Fruit fly (Drosophila melanogaster): ENCODE measurements around the gene CG3246.

Gene CG3246

dm6 chr2L:3479697-3480442 lies 18.1 kb upstream of the CG3246 start (continued):
- TF ChIP-seq CG34422 (GFP tag; IDR thresholded peaks at IDR 0.05): peak; percentile 69; the same call in 1 of the 3 replicates
- peak; percentile 2 for TF ChIP-seq odd (GFP tag; optimal IDR thresholded peaks at IDR 0.05)
- TF ChIP-seq CG13123 (GFP tag; optimal IDR thresholded peaks at IDR 0.05): no peak
- no peak for TF ChIP-seq hbn (GFP tag; IDR thresholded peaks at IDR 0.05; ENCODE audit: partially characterized antibody)
- TF ChIP-seq pfk (GFP tag; optimal IDR thresholded peaks at IDR 0.05): no peak
- TF ChIP-seq CG10543 (GFP tag; optimal IDR thresholded peaks at IDR 0.05): peak; percentile 59
- peak; percentile 56 for TF ChIP-seq Hey (tag; optimal IDR thresholded peaks at IDR 0.05)
- TF ChIP-seq crp (GFP tag; optimal IDR thresholded peaks at IDR 0.05): no peak
- TF ChIP-seq CG12391 (tag; optimal IDR thresholded peaks at IDR 0.05): no peak
- TF ChIP-seq CG2889 (GFP tag; IDR thresholded peaks at IDR 0.05): no peak
- TF ChIP-seq CG15514 (GFP tag; optimal IDR thresholded peaks at IDR 0.05): no peak
- peak in 1 of 2 experiments; percentile 26 for TF ChIP-seq Pdp1 (GFP tag; optimal IDR thresholded peaks at IDR 0.05)
- TF ChIP-seq chinmo (GFP tag; IDR thresholded peaks at IDR 0.05; ENCODE audit: partially characterized antibody): peak; percentile 69; the same call in 1 of the 4 replicates
- TF ChIP-seq CG32767 (GFP tag; IDR thresholded peaks at IDR 0.05): peak; percentile 67; the same call in 1 of the 2 replicates
- no peak for TF ChIP-seq cas (GFP tag; IDR thresholded peaks at IDR 0.05)

- TF ChIP-seq scrt (GFP tag; optimal IDR thresholded peaks at IDR 0.05): peak; percentile 48
- TF ChIP-seq cwo (GFP tag; optimal IDR thresholded peaks at IDR 0.05): peak; percentile 85
- peak; percentile 86 for TF ChIP-seq lilli (GFP tag; optimal IDR thresholded peaks at IDR 0.05)
- peak; percentile 41 for TF ChIP-seq CG14965 (GFP tag; optimal IDR thresholded peaks at IDR 0.05; ENCODE audit: borderline replicate concordance)
- TF ChIP-seq ems (GFP tag; optimal IDR thresholded peaks at IDR 0.05): peak; percentile 27
- TF ChIP-seq dati (GFP tag; IDR thresholded peaks at IDR 0.05): peak; percentile 69
- peak; percentile 61 for TF ChIP-seq CG7839 (tag; optimal IDR thresholded peaks at IDR 0.05)
- peak; percentile 78 for TF ChIP-seq Antp (GFP tag; optimal IDR thresholded peaks at IDR 0.05)
- TF ChIP-seq Gug (GFP tag; IDR thresholded peaks at IDR 0.05): no peak
- 0 out of 3 replicates have a peak, but pooled peaks have one; percentile 36 for TF ChIP-seq Optix (GFP tag; IDR thresholded peaks at IDR 0.05)
- peak; percentile 29 for TF ChIP-seq fu2 (GFP tag; optimal IDR thresholded peaks at IDR 0.05)
- no peak for TF ChIP-seq Doc3 (GFP tag; IDR thresholded peaks at IDR 0.05; ENCODE audit: partially characterized antibody)
- no peak for TF ChIP-seq CG17186 (GFP tag; optimal IDR thresholded peaks at IDR 0.05)
- peak; percentile 74 for TF ChIP-seq Fer3 (tag; optimal IDR thresholded peaks at IDR 0.05)
- peak; percentile 80 for TF ChIP-seq HmgZ (tag; optimal IDR thresholded peaks at IDR 0.05)
- TF ChIP-seq Ets97D (GFP tag; optimal IDR thresholded peaks at IDR 0.05): no peak
- TF ChIP-seq Xbp1 (GFP tag; optimal IDR thresholded peaks at IDR 0.05): peak; percentile 35
- peak; percentile 70 for TF ChIP-seq org-1 (GFP tag; optimal IDR thresholded peaks at IDR 0.05)
- TF ChIP-seq CG2875 (GFP tag; optimal IDR thresholded peaks at IDR 0.05): peak; percentile 66
- TF ChIP-seq MBD-R2 (GFP tag; IDR thresholded peaks at IDR 0.05): peak; percentile 21; the same call in 1 of the 2 replicates
- no peak for TF ChIP-seq phol (tag; optimal IDR thresholded peaks at IDR 0.05)
- TF ChIP-seq CG5180 (GFP tag; optimal IDR thresholded peaks at IDR 0.05): peak; percentile 74
- TF ChIP-seq CG2116 (GFP tag; optimal IDR thresholded peaks at IDR 0.05): no peak
- 0 out of 2 replicates have a peak, but pooled peaks have one; percentile 4 for TF ChIP-seq dimm (GFP tag; IDR thresholded peaks at IDR 0.05)
- TF ChIP-seq ap (GFP tag; IDR thresholded peaks at IDR 0.05): peak; percentile 55
- TF ChIP-seq CG12071 (GFP tag; optimal IDR thresholded peaks at IDR 0.05): peak; percentile 73
- peak; percentile 87 for TF ChIP-seq Hmr (GFP tag; optimal IDR thresholded peaks at IDR 0.05)
- peak; percentile 24 for TF ChIP-seq CG8388 (GFP tag; optimal IDR thresholded peaks at IDR 0.05)
- TF ChIP-seq CG14860 (GFP tag; IDR thresholded peaks at IDR 0.05; ENCODE audit: partially characterized antibody): no peak
- peak; percentile 91 for TF ChIP-seq caup (GFP tag; optimal IDR thresholded peaks at IDR 0.05; ENCODE audit: severe bottlenecking)
Observed at dm6 chr2L:3478034-3478880, 16.5 kb upstream of the CG3246 start, which contains the start of gene Thor. TSS of gene Thor (plus strand) at chr2L:3478434.
